Fruit fly (Drosophila melanogaster): ENCODE data around the gene smp-30.
A peak's percentile ranks its signal among the peaks of the same experiment; 100 is the strongest.

smp-30 gene

dm6 chr3R:14737894-14738860 is 12.9 kb downstream of the smp-30 start (continued):
- TF ChIP-seq CG4707 (GFP tag; optimal IDR thresholded peaks at IDR 0.05) (peak; percentile 85), Mrtf (GFP tag; IDR thresholded peaks at IDR 0.05) (peak; percentile 94), CG12236 (GFP tag; optimal IDR thresholded peaks at IDR 0.05) (peak; percentile 89), CG8944 (GFP tag; optimal IDR thresholded peaks at IDR 0.05) (peak; percentile 88), esg (GFP tag; conservative IDR thresholded peaks at IDR 0.05) (peak; percentile 95), wek (GFP tag; optimal IDR thresholded peaks at IDR 0.05) (peak; percentile 82), z (GFP tag; IDR thresholded peaks at IDR 0.05) (peak; percentile 60; the same call in 2 of the 3 replicates), CG32767 (GFP tag; IDR thresholded peaks at IDR 0.05) (peak; percentile 92), CG13123 (GFP tag; optimal IDR thresholded peaks at IDR 0.05) (peak; percentile 91), wdn (GFP tag; IDR thresholded peaks at IDR 0.05) (peak; percentile 89), CG31224 (GFP tag; IDR thresholded peaks at IDR 0.05) (peak; percentile 90), crp (GFP tag; optimal IDR thresholded peaks at IDR 0.05) (peak in 1 of 2 experiments; percentile 67), tio (GFP tag; optimal IDR thresholded peaks at IDR 0.05) (peak; percentile 93), crol (GFP tag; IDR thresholded peaks at IDR 0.05) (peak; percentile 98), CG14710 (tag; optimal IDR thresholded peaks at IDR 0.05) (peak; percentile 91), D19A (tag; optimal IDR thresholded peaks at IDR 0.05) (peak; percentile 87), hth (optimal IDR thresholded peaks at IDR 0.05) (no peak), bbx (GFP tag; IDR thresholded peaks at IDR 0.05; ENCODE audit: partially characterized antibody) (no peak), schlank (tag; optimal IDR thresholded peaks at IDR 0.05) (peak; percentile 85), CG17802 (tag; optimal IDR thresholded peaks at IDR 0.05) (peak; percentile 78), ap (GFP tag; IDR thresholded peaks at IDR 0.05) (peak; percentile 87), Rx (GFP tag; IDR thresholded peaks at IDR 0.05) (peak; percentile 92), dpn (GFP tag; optimal IDR thresholded peaks at IDR 0.05) (peak; percentile 94 to 95), CG34422 (GFP tag; IDR thresholded peaks at IDR 0.05) (peak; percentile 94), bcd (GFP tag; optimal IDR thresholded peaks at IDR 0.05) (peak; percentile 93), CG7987 (GFP tag; optimal IDR thresholded peaks at IDR 0.05) (peak; percentile 76), dmrt11E (tag; optimal IDR thresholded peaks at IDR 0.05) (peak; percentile 94), Dp (GFP tag; optimal IDR thresholded peaks at IDR 0.05) (no peak), CG8281 (tag; optimal IDR thresholded peaks at IDR 0.05) (peak; percentile 72), stc (GFP tag; IDR thresholded peaks at IDR 0.05) (peak; percentile 90), gce (GFP tag; IDR thresholded peaks at IDR 0.05) (peak; percentile 91), Lim3 (GFP tag; IDR thresholded peaks at IDR 0.05) (peak; percentile 81), CG3726 (GFP tag; IDR thresholded peaks at IDR 0.05) (peak; percentile 94; the same call in 1 of the 3 replicates), ERR (GFP tag; optimal IDR thresholded peaks at IDR 0.05) (peak; percentile 86), GATAe (GFP tag; conservative IDR thresholded peaks at IDR 0.05) (peak; percentile 76), Sry-β (GFP tag; optimal IDR thresholded peaks at IDR 0.05) (peak; percentile 45), fd102C (GFP tag; optimal IDR thresholded peaks at IDR 0.05) (peak; percentile 49), CG12155 (GFP tag; optimal IDR thresholded peaks at IDR 0.05) (peak; percentile 89), CG8765 (GFP tag; IDR thresholded peaks at IDR 0.05) (peak; percentile 83), sens (GFP tag) (peak; percentile 99), otp (GFP tag; IDR thresholded peaks at IDR 0.05) (peak; percentile 97), Eip74EF (GFP tag; optimal IDR thresholded peaks at IDR 0.05) (peak in 1 of 2 experiments; percentile 89), Myb (GFP tag; optimal IDR thresholded peaks at IDR 0.05) (peak; percentile 69), D19B (GFP tag; optimal IDR thresholded peaks at IDR 0.05) (peak; percentile 83), ab (GFP tag; optimal IDR thresholded peaks at IDR 0.05) (peak; percentile 88), zf30C (GFP tag; optimal IDR thresholded peaks at IDR 0.05) (peak; percentile 86), CG2712 (tag; optimal IDR thresholded peaks at IDR 0.05) (peak; percentile 95), Asciz (GFP tag; optimal IDR thresholded peaks at IDR 0.05) (peak; percentile 94)

Measured in whole organism, embryonic.